Worm (Caenorhabditis elegans) whole organism, L2 larva: ENCODE results near the gene lin-36.

Experiments
- ZK546.5 ChIP-seq: sonication (generic microtip); optimal IDR thresholded peaks from 2 replicates; lab custom pipeline; 2017; ENCODE audit warnings: missing biosample characterization, missing genetic modification characterization
- ceh-82 ChIP-seq: fragments of 150-350 bp; optimal IDR thresholded peaks from 2 replicates; lab custom pipeline; 2014; ENCODE audit warnings: missing biosample characterization, missing genetic modification characterization
- snpc-4 ChIP-seq: fragments of 150-350 bp; optimal IDR thresholded peaks from 2 replicates; lab custom pipeline; 2014; ENCODE audit warnings: missing biosample characterization, missing genetic modification characterization
- ztf-11 ChIP-seq: sonication (generic microtip); optimal IDR thresholded peaks from 2 replicates; lab custom pipeline; 2017; ENCODE audit warnings: missing biosample characterization, missing genetic modification characterization

ce11 chrIII:8036497-8036896 is 15.8 kb upstream of the lin-36 start:
- TF ChIP-seq ZK546.5 (tag; lab: Kevin White, UChicago) (no peak), snpc-4 (tag; lab: Kevin White, UChicago) (no peak), ceh-82 (tag; lab: Kevin White, UChicago) (no peak), ztf-11 (tag; lab: Kevin White, UChicago) (no peak)
